Worm (Caenorhabditis elegans): ENCODE results near the gene F02C9.2.

DNA sequence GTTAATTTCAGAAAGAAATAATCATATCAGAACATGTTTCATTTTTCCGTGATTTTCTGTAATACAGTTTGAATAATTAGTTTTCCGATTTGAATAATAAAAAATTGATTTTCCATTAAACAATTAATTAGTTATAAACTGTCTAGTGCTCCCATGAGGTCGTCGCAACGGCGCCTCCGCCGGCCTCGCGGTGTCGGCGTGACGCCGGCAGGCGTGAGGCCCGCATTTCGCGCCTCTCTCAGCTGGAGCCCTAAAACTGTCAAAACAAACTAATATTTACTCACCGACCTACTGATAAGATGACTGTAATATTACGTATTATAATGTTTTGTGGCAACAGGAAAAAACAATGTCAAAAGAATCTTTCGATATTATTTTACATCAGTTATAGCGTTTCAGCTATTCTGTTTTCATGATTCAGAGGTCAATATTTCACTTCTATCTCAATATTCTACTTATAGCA, at the start of gene F02C9.2:
- TF ChIP-seq ztf-29 (GFP tag; IDR thresholded peaks at IDR 0.05): no peak
- no peak for TF ChIP-seq tab-1 (GFP tag; IDR thresholded peaks at IDR 0.05)
- no peak for TF ChIP-seq flt-1 (GFP tag; IDR thresholded peaks at IDR 0.05)
- TF ChIP-seq T22C8.4 (GFP tag; IDR thresholded peaks at IDR 0.05): no peak
- no peak for TF ChIP-seq med-1 (GFP tag; optimal IDR thresholded peaks at IDR 0.05; ENCODE audit: insufficient read depth)
